Worm (Caenorhabditis elegans): ENCODE results near the gene cubn-1.

The cubn-1 gene

DNA sequence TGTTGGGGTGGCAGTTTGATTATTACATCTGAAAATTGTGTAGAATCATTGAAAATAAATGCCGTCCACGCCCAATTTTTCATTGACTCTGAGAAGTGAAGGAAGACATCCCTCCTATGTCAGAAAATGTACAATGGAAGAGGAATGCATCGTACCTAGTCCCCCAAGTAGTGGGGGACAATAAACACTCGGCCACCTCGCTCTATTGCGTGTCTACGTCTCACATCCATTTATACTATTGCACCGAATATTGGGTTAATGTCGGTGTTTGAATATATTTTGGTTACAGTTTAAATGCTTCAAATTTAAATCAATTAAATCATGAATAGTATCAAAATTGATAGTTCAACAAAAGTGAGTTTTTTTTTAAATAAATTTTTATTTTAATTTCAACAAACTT is 38.5 kb downstream of the cubn-1 start, which contains the start of gene lin-25 (continued):
- no peak for TF ChIP-seq nhr-43 (tag; optimal IDR thresholded peaks at IDR 0.05; ENCODE audit: poor library complexity, severe bottlenecking)
- no peak for TF ChIP-seq nhr-11 (tag; optimal IDR thresholded peaks at IDR 0.05)
- TF ChIP-seq ZK546.5 (tag; optimal IDR thresholded peaks at IDR 0.05) = no peak
- no peak for TF ChIP-seq daf-12 (tag; optimal IDR thresholded peaks at IDR 0.05)
- no peak for TF ChIP-seq ceh-16 (tag; optimal IDR thresholded peaks at IDR 0.05)
- peak; percentile 63 for TF ChIP-seq pha-4 (tag; optimal IDR thresholded peaks at IDR 0.05)
- no peak for TF ChIP-seq lsy-12 (tag; optimal IDR thresholded peaks at IDR 0.05)
- peak; percentile 51 for TF ChIP-seq lin-15B (tag; optimal IDR thresholded peaks at IDR 0.05)
- no peak for TF ChIP-seq aly-2 (tag; optimal IDR thresholded peaks at IDR 0.05)
- no peak for TF ChIP-seq lin-39 (tag; optimal IDR thresholded peaks at IDR 0.05)
- TF ChIP-seq nhr-25 (tag; optimal IDR thresholded peaks at IDR 0.05) = peak; percentile 24
- TF ChIP-seq nfya-1 (tag; optimal IDR thresholded peaks at IDR 0.05; ENCODE audit: insufficient read depth) = peak; percentile 42
- TF ChIP-seq egl-27 (tag; optimal IDR thresholded peaks at IDR 0.05) = no peak
- no peak for TF ChIP-seq fkh-10 (GFP tag; optimal IDR thresholded peaks at IDR 0.05)

DNA sequence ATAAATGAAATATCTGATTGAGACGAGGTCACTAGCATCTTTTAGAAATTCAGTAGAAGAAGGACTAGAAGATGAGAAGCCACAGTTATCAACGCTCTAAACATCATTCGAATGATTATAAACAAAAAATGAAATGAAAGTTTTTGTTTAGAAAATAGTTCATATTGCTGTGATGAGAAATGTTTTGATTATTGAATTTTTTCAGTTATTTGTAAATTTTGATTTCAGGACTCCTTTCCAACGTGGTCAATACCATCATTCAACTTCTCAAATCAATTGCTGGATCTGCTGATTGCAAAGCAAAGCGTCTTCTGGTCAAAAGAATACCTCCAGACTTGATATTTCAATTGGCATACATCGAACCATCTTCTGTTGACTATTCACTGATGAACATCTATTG is 47.0 kb downstream of the cubn-1 start, which contains the start of gene W05B10.6:
Gene W05B10.6 (minus strand): TSS at position 101 of the 400 bp plus-strand sequence.
- no peak for TF ChIP-seq nfya-1 (tag; optimal IDR thresholded peaks at IDR 0.05; ENCODE audit: insufficient read depth)
- TF ChIP-seq R02D3.7 (tag; optimal IDR thresholded peaks at IDR 0.05) = no peak
- TF ChIP-seq aly-2 (tag; optimal IDR thresholded peaks at IDR 0.05) = no peak
- no peak for TF ChIP-seq jun-1 (tag; optimal IDR thresholded peaks at IDR 0.05)
- TF ChIP-seq mml-1 (tag; optimal IDR thresholded peaks at IDR 0.05) = no peak
- TF ChIP-seq mdl-1 (tag; optimal IDR thresholded peaks at IDR 0.05) = no peak
- no peak for TF ChIP-seq skn-1 (tag; optimal IDR thresholded peaks at IDR 0.05)

DNA sequence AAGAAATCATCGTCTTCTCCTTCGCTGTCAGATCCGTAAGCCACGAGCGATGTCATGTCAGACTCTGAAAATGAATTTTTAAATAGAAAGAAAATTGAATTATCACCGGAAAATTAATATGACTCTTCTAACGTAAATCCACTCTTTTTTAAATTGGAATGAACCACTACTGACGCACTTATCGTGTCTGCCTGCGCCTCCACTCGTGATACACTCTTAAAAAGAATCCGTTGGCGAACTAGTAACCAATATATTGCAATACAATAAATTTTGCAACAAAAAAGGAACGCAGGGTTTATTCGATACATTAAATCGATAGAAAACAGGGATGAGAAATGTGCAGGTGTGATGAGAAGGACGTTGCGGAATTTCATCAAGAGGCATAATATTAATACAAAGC is 48.3 kb downstream of the cubn-1 start, which contains the start of gene ccch-3:
Gene ccch-3 (minus strand): TSS at position 262 of the 400 bp plus-strand sequence.
- TF ChIP-seq ztf-11 (tag; optimal IDR thresholded peaks at IDR 0.05) (no peak), egl-5 (tag; optimal IDR thresholded peaks at IDR 0.05) (no peak), lin-15B (tag; optimal IDR thresholded peaks at IDR 0.05) (peak; percentile 49), zag-1 (tag; optimal IDR thresholded peaks at IDR 0.05) (no peak), lsy-12 (tag; optimal IDR thresholded peaks at IDR 0.05) (peak; percentile 4), nhr-43 (tag; optimal IDR thresholded peaks at IDR 0.05; ENCODE audit: poor library complexity, severe bottlenecking) (peak; percentile 27), fkh-10 (GFP tag; optimal IDR thresholded peaks at IDR 0.05) (no peak), unc-39 (tag; optimal IDR thresholded peaks at IDR 0.05) (no peak), ceh-16 (tag; optimal IDR thresholded peaks at IDR 0.05) (no peak), skn-1 (tag; optimal IDR thresholded peaks at IDR 0.05) (no peak), jun-1 (tag; optimal IDR thresholded peaks at IDR 0.05) (no peak), hmg-11 (tag; optimal IDR thresholded peaks at IDR 0.05) (peak; percentile 62), nhr-77 (tag; optimal IDR thresholded peaks at IDR 0.05) (no peak), nfya-1 (tag; optimal IDR thresholded peaks at IDR 0.05; ENCODE audit: insufficient read depth) (peak; percentile 55), ceh-82 (tag; optimal IDR thresholded peaks at IDR 0.05) (no peak), elt-3 (tag; optimal IDR thresholded peaks at IDR 0.05) (no peak), daf-12 (tag; optimal IDR thresholded peaks at IDR 0.05) (no peak), elt-2 (tag; optimal IDR thresholded peaks at IDR 0.05) (peak; percentile 23), nhr-23 (tag; optimal IDR thresholded peaks at IDR 0.05) (peak; percentile 84), ztf-4 (tag; optimal IDR thresholded peaks at IDR 0.05) (no peak), snpc-4 (tag; optimal IDR thresholded peaks at IDR 0.05) (peak; percentile 68), nhr-11 (tag; optimal IDR thresholded peaks at IDR 0.05) (no peak), ama-1 (optimal IDR thresholded peaks at IDR 0.05) (no peak), aly-2 (tag; optimal IDR thresholded peaks at IDR 0.05) (no peak), tbx-2 (tag; optimal IDR thresholded peaks at IDR 0.05) (peak; percentile 27), nhr-76 (tag; optimal IDR thresholded peaks at IDR 0.05) (no peak), fkh-2 (tag; optimal IDR thresholded peaks at IDR 0.05) (no peak), unc-62 (GFP tag; optimal IDR thresholded peaks at IDR 0.05) (no peak), ceh-9 (tag; optimal IDR thresholded peaks at IDR 0.05) (no peak), lin-39 (tag; optimal IDR thresholded peaks at IDR 0.05) (no peak), nhr-237 (tag; optimal IDR thresholded peaks at IDR 0.05) (no peak), fos-1 (tag; optimal IDR thresholded peaks at IDR 0.05) (no peak), nhr-25 (tag; optimal IDR thresholded peaks at IDR 0.05) (peak; percentile 55), elt-1 (tag; optimal IDR thresholded peaks at IDR 0.05) (no peak), pha-4 (tag; optimal IDR thresholded peaks at IDR 0.05) (peak; percentile 46), R02D3.7 (tag; optimal IDR thresholded peaks at IDR 0.05) (peak; percentile 34), nhr-67 (tag; optimal IDR thresholded peaks at IDR 0.05) (no peak)
